Fruit fly (Drosophila melanogaster) whole organism, embryonic: ENCODE data around the gene vir-1.

Experiments
- Abd-B ChIP-seq: fragments of 200-800 bp; sonication (Bioruptor generic); optimal IDR thresholded peaks from 2 replicates; lab custom pipeline; 2018; ENCODE audit warnings: missing biosample characterization, mild to moderate bottlenecking, missing genetic modification characterization, moderate library complexity
- Ada2b ChIP-seq: fragments of 200-800 bp; sonication (Bioruptor generic); IDR thresholded peaks from 2 replicates; pipeline ENCODE4 v1.3.6; 2022; ENCODE audit warnings: missing biosample characterization, missing genetic modification characterization
- CG10543 ChIP-seq: fragments of 200-800 bp; sonication (Bioruptor generic); optimal IDR thresholded peaks from 3 replicates; lab custom pipeline; 2017; ENCODE audit warnings: missing biosample characterization, mild to moderate bottlenecking, missing genetic modification characterization, moderate library complexity
- CG10654 ChIP-seq: fragments of 200-800 bp; sonication (Bioruptor generic); optimal IDR thresholded peaks from 2 replicates; lab custom pipeline; 2016; ENCODE audit warnings: missing biosample characterization, missing genetic modification characterization
- CG10959 ChIP-seq: fragments of 200-800 bp; sonication (Bioruptor generic); IDR thresholded peaks from 2 replicates; pipeline ENCODE4 v1.3.6; 2022; ENCODE audit warnings: missing biosample characterization, missing genetic modification characterization
- CG11247 ChIP-seq: fragments of 200-800 bp; sonication (Bioruptor generic); IDR thresholded peaks from 2 replicates; pipeline ENCODE4 v1.3.6; 2022; ENCODE audit warnings: missing biosample characterization, missing genetic modification characterization
- CG14860 ChIP-seq: fragments of 200-800 bp; sonication (Bioruptor generic); IDR thresholded peaks from 3 replicates; pipeline ENCODE4 v1.3.6; 2022; ENCODE audit warnings: missing biosample characterization, missing genetic modification characterization; ENCODE audit not compliant: partially characterized antibody
- CG14965 ChIP-seq: fragments of 200-800 bp; sonication (Bioruptor generic); optimal IDR thresholded peaks from 2 replicates; lab custom pipeline; 2016; ENCODE audit warnings: missing biosample characterization, missing genetic modification characterization, borderline replicate concordance
- CG1529 ChIP-seq: fragments of 200-800 bp; sonication (Bioruptor generic); optimal IDR thresholded peaks from 3 replicates; lab custom pipeline; 2018; ENCODE audit warnings: missing biosample characterization, missing genetic modification characterization
- CG17328 ChIP-seq: fragments of 200-800 bp; sonication (Bioruptor generic); IDR thresholded peaks from 2 replicates; pipeline ENCODE4 v1.3.6; 2022; ENCODE audit warnings: missing biosample characterization, missing genetic modification characterization
- CG18764 ChIP-seq: fragments of 200-800 bp; sonication (Bioruptor generic); optimal IDR thresholded peaks from 3 replicates; lab custom pipeline; 2016; ENCODE audit warnings: missing biosample characterization, missing genetic modification characterization
- CG31388 ChIP-seq: fragments of 200-800 bp; sonication (Bioruptor generic); optimal IDR thresholded peaks from 2 replicates; lab custom pipeline; 2016; ENCODE audit warnings: missing biosample characterization, missing genetic modification characterization
- CG3407 ChIP-seq: fragments of 200-800 bp; sonication (Bioruptor generic); optimal IDR thresholded peaks from 2 replicates; lab custom pipeline; 2018; ENCODE audit warnings: missing biosample characterization, mild to moderate bottlenecking, missing genetic modification characterization
- CG34376 ChIP-seq: fragments of 200-800 bp; sonication (Bioruptor generic); optimal IDR thresholded peaks from 2 replicates; lab custom pipeline; 2018; ENCODE audit warnings: missing biosample characterization, mild to moderate bottlenecking, missing genetic modification characterization
- CG4617 ChIP-seq: fragments of 200-800 bp; sonication (Bioruptor generic); optimal IDR thresholded peaks from 3 replicates; lab custom pipeline; 2016; ENCODE audit warnings: missing biosample characterization, missing genetic modification characterization, borderline replicate concordance
- CG6654 ChIP-seq: fragments of 200-800 bp; sonication (Bioruptor generic); optimal IDR thresholded peaks from 2 replicates; lab custom pipeline; 2017; ENCODE audit warnings: missing biosample characterization, mild to moderate bottlenecking, missing genetic modification characterization
- CG9437 ChIP-seq: fragments of 200-800 bp; sonication (Bioruptor generic); optimal IDR thresholded peaks from 2 replicates; lab custom pipeline; 2018; ENCODE audit warnings: missing biosample characterization, mild to moderate bottlenecking, missing genetic modification characterization
- CG9817 ChIP-seq: fragments of 200-800 bp; sonication (Bioruptor generic); optimal IDR thresholded peaks from 2 replicates; lab custom pipeline; 2018; ENCODE audit warnings: missing biosample characterization, mild to moderate bottlenecking, missing genetic modification characterization, moderate library complexity
- CG9876 ChIP-seq: fragments of 200-800 bp; sonication (Bioruptor generic); optimal IDR thresholded peaks from 2 replicates; lab custom pipeline; 2016; ENCODE audit warnings: missing biosample characterization, missing genetic modification characterization
- CG9932 ChIP-seq: fragments of 200-800 bp; sonication (Bioruptor generic); IDR thresholded peaks from 2 replicates; pipeline ENCODE4 v1.3.6; 2022; ENCODE audit warnings: missing biosample characterization, missing genetic modification characterization
- CHES-1-like ChIP-seq: fragments of 200-800 bp; sonication (Bioruptor generic); optimal IDR thresholded peaks from 2 replicates; lab custom pipeline; 2016; ENCODE audit warnings: missing biosample characterization, missing genetic modification characterization
- D19B ChIP-seq: fragments of 200-800 bp; sonication (Bioruptor generic); optimal IDR thresholded peaks from 2 replicates; lab custom pipeline; 2017; ENCODE audit warnings: missing biosample characterization, mild to moderate bottlenecking, missing genetic modification characterization
- Dll ChIP-seq: fragments of 200-800 bp; sonication (Bioruptor generic); IDR thresholded peaks from 4 replicates; pipeline ENCODE4 v1.3.6; 2022; ENCODE audit warnings: missing biosample characterization, missing genetic modification characterization; ENCODE audit not compliant: partially characterized antibody
- Doc2 ChIP-seq: fragments of 200-800 bp; sonication (Bioruptor generic); IDR thresholded peaks from 2 replicates; pipeline ENCODE4 v1.3.6; 2022; ENCODE audit warnings: missing biosample characterization, missing genetic modification characterization
- Hmx ChIP-seq: fragments of 200-800 bp; sonication (Bioruptor generic); optimal IDR thresholded peaks from 2 replicates; lab custom pipeline; 2016; ENCODE audit warnings: missing biosample characterization, missing genetic modification characterization
- Hr51 ChIP-seq, 2 experiments: fragments of 200-800 bp; sonication (Bioruptor generic); optimal IDR thresholded peaks; 2 replicates in 1 of 2; 3 replicates in 1 of 2; lab custom pipeline; 2016 to 2018; ENCODE audit warnings: missing biosample characterization in 2 of 2, missing genetic modification characterization in 2 of 2, mild to moderate bottlenecking in 1 of 2, moderate library complexity in 1 of 2
- MESR4 ChIP-seq: fragments of 200-800 bp; sonication (Bioruptor generic); optimal IDR thresholded peaks from 2 replicates; lab custom pipeline; 2018; ENCODE audit warnings: missing biosample characterization, mild to moderate bottlenecking, missing genetic modification characterization, moderate library complexity
- MTF-1 ChIP-seq: fragments of 200-800 bp; sonication (Bioruptor generic); optimal IDR thresholded peaks from 2 replicates; lab custom pipeline; 2018; ENCODE audit warnings: missing biosample characterization, mild to moderate bottlenecking, missing genetic modification characterization, borderline replicate concordance
- NC2β ChIP-seq: fragments of 200-800 bp; sonication (Bioruptor generic); optimal IDR thresholded peaks from 2 replicates; lab custom pipeline; 2016; ENCODE audit warnings: missing biosample characterization, missing genetic modification characterization
- Rx ChIP-seq: fragments of 200-800 bp; sonication (Bioruptor generic); IDR thresholded peaks from 2 replicates; pipeline ENCODE4 v1.3.6; 2022; ENCODE audit warnings: missing biosample characterization, missing genetic modification characterization
- bcd ChIP-seq: fragments of 200-800 bp; sonication (Bioruptor generic); optimal IDR thresholded peaks from 2 replicates; lab custom pipeline; 2017; ENCODE audit warnings: missing biosample characterization, mild to moderate bottlenecking, missing genetic modification characterization
- bigmax ChIP-seq: fragments of 200-800 bp; sonication (Bioruptor generic); optimal IDR thresholded peaks from 2 replicates; lab custom pipeline; 2018; ENCODE audit warnings: missing biosample characterization, mild to moderate bottlenecking, missing genetic modification characterization
- crp ChIP-seq, 2 experiments: fragments of 200-800 bp; sonication (Bioruptor generic); optimal IDR thresholded peaks; 2 replicates in 1 of 2; 3 replicates in 1 of 2; lab custom pipeline; 2017; ENCODE audit warnings: missing biosample characterization in 2 of 2, missing genetic modification characterization in 2 of 2, mild to moderate bottlenecking in 1 of 2, moderate library complexity in 1 of 2
- cwo ChIP-seq: fragments of 200-800 bp; sonication (Bioruptor generic); optimal IDR thresholded peaks from 3 replicates; lab custom pipeline; 2017; ENCODE audit warnings: missing biosample characterization, missing genetic modification characterization, mild to moderate bottlenecking, moderate library complexity, missing genetic modification reagents
- dati ChIP-seq: fragments of 200-800 bp; sonication (Bioruptor generic); IDR thresholded peaks from 2 replicates; pipeline ENCODE4 v1.3.6; 2022; ENCODE audit warnings: missing biosample characterization, missing genetic modification characterization
- emc ChIP-seq: fragments of 200-800 bp; sonication (Bioruptor generic); optimal IDR thresholded peaks from 2 replicates; lab custom pipeline; 2016; ENCODE audit warnings: missing biosample characterization, missing genetic modification characterization
- grn ChIP-seq: fragments of 200-800 bp; sonication (Bioruptor generic); optimal IDR thresholded peaks from 3 replicates; lab custom pipeline; 2017; ENCODE audit warnings: missing biosample characterization, missing genetic modification characterization
- gsb-n ChIP-seq: fragments of 200-800 bp; sonication (Bioruptor generic); optimal IDR thresholded peaks from 3 replicates; lab custom pipeline; 2018; ENCODE audit warnings: missing biosample characterization, mild to moderate bottlenecking, missing genetic modification characterization
- her ChIP-seq: fragments of 200-800 bp; sonication (Bioruptor generic); optimal IDR thresholded peaks from 2 replicates; lab custom pipeline; 2016; ENCODE audit warnings: missing biosample characterization, missing genetic modification characterization
- knrl ChIP-seq: fragments of 200-800 bp; sonication (Bioruptor generic); IDR thresholded peaks from 3 replicates; pipeline ENCODE4 v1.3.6; 2022; ENCODE audit warnings: missing biosample characterization, missing genetic modification characterization; ENCODE audit not compliant: partially characterized antibody
- peb ChIP-seq: fragments of 200-800 bp; sonication (Bioruptor generic); IDR thresholded peaks from 2 replicates; pipeline ENCODE4 v1.3.6; 2022; ENCODE audit warnings: missing biosample characterization, missing genetic modification characterization
- sc ChIP-seq, 3 experiments: fragments of >200 bp in 2 of 3; fragments of 200-800 bp in 1 of 3; sonication (Bioruptor generic) in 1 of 3; optimal IDR thresholded peaks; 2 replicates in 2 of 3; 3 replicates in 1 of 3; lab custom pipeline; 2017; ENCODE audit warnings: mild to moderate bottlenecking in 1 of 3, missing biosample characterization in 1 of 3, missing genetic modification characterization in 1 of 3, missing genetic modification reagents in 1 of 3
- seq ChIP-seq: fragments of 200-800 bp; sonication (Bioruptor generic); IDR thresholded peaks from 2 replicates; pipeline ENCODE4 v1.3.6; 2022; ENCODE audit warnings: missing biosample characterization, missing genetic modification characterization
- shn ChIP-seq: fragments of 200-800 bp; sonication (Bioruptor generic); optimal IDR thresholded peaks from 3 replicates; lab custom pipeline; 2016; ENCODE audit warnings: missing biosample characterization, missing genetic modification characterization
- tx ChIP-seq: fragments of 200-800 bp; sonication (Bioruptor generic); optimal IDR thresholded peaks from 2 replicates; lab custom pipeline; 2016; ENCODE audit warnings: missing biosample characterization, missing genetic modification characterization
- wek ChIP-seq: fragments of 200-800 bp; sonication (Bioruptor generic); optimal IDR thresholded peaks from 3 replicates; lab custom pipeline; 2018; ENCODE audit warnings: missing biosample characterization, mild to moderate bottlenecking, missing genetic modification characterization, moderate library complexity

The vir-1 gene

DNA sequence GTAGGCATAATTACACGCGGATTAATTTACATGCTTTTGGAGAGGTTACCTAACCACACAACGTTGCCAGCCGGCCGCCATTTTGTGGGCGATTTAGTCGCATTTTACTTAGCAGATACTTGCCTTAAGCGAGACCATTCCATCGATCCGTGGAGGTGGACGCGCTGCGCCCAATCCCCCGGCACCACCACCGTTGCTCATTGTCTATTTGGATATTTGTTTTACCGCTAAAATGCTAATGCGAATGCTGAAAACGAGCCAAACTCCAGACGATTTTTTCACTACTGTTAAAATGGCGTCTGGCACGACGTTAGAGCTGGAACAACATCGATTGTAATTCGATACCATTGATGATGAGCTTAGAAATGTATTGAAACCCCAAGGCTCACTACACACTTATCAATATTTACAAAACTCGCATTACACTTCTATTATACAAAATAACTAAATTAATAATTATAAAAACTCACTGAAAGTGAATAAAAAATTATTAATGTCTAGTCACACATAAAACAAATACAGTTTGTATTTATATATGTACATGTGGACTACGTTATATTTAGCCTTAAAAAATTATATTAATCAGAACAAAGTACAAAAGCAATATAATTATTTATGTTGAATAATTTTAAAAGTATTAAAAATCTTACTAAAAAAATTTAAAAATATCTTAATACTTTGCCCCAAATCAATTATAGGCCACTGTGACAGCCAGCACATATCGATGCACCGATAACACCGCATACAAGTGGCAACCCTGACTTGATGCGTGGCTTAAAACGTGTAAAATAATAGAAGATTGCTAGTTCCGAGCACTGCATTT, 10.7 kb upstream of the vir-1 start, which contains the start of gene eRF3 (continued):
- TF ChIP-seq CG4617 (no peak), bcd (GFP tag; lab: Kevin White, UChicago) (peak; percentile 63), peb (no peak), CG9817 (tag; lab: Kevin White, UChicago) (peak; percentile 81), CG31388 (GFP tag; lab: Kevin White, UChicago) (peak; percentile 18), Abd-B (peak; percentile 81), CG6654 (GFP tag; lab: Kevin White, UChicago) (no peak), knrl (GFP tag; lab: Robert Waterston, UW) (peak; percentile 68), Hr51 (GFP tag; optimal IDR thresholded peaks at IDR 0.05; lab: Kevin White, UChicago) (peak in 1 of 2 experiments; percentile 88), wek (GFP tag; lab: Kevin White, UChicago) (peak; percentile 31)

- no peak for TF ChIP-seq CG10543 (GFP tag; lab: Kevin White, UChicago)
- no peak for TF ChIP-seq MTF-1 (GFP tag; lab: Kevin White, UChicago)
- no peak for TF ChIP-seq crp (GFP tag; optimal IDR thresholded peaks at IDR 0.05; lab: Kevin White, UChicago)
- no peak for TF ChIP-seq CG9437 (GFP tag; lab: Kevin White, UChicago)
- TF ChIP-seq CG14860 (GFP tag; lab: Robert Waterston, UW), result no peak
- TF ChIP-seq D19B (GFP tag; lab: Kevin White, UChicago), result no peak
- TF ChIP-seq cwo (GFP tag; lab: Kevin White, UChicago), result no peak
- no peak for TF ChIP-seq CG1529 (GFP tag; lab: Kevin White, UChicago)
- no peak for TF ChIP-seq CHES-1-like (GFP tag; lab: Kevin White, UChicago)
- TF ChIP-seq bigmax, result no peak
- TF ChIP-seq CG3407 (GFP tag; lab: Kevin White, UChicago), result no peak
- TF ChIP-seq emc, result no peak
- TF ChIP-seq CG34376 (GFP tag; lab: Kevin White, UChicago), result no peak
- TF ChIP-seq CG17328 (GFP tag; lab: Robert Waterston, UW), result no peak
- no peak for TF ChIP-seq Hmx
- TF ChIP-seq CG14965, result no peak
- TF ChIP-seq Ada2b (GFP tag; lab: Robert Waterston, UW), result no peak
Measured at dm6 chr2L:12430792-12431191, 7.6 kb upstream of the vir-1 start, which contains the start of gene CG5435. Gene CG5435 (minus strand): TSS chr2L:12430892.

- TF ChIP-seq NC2β (GFP tag; lab: Kevin White, UChicago) (no peak), grn (GFP tag; lab: Kevin White, UChicago) (no peak), CG9932 (GFP tag; lab: Robert Waterston, UW) (peak; percentile 75), CG18764 (GFP tag; lab: Kevin White, UChicago) (peak; percentile 37), tx (GFP tag; lab: Kevin White, UChicago) (no peak), Rx (GFP tag; lab: Robert Waterston, UW) (no peak), seq (GFP tag; lab: Robert Waterston, UW) (no peak), CG10543 (GFP tag; lab: Kevin White, UChicago) (peak; percentile 69), CG9876 (GFP tag; lab: Kevin White, UChicago) (no peak), MESR4 (GFP tag; lab: Kevin White, UChicago) (peak; percentile 95), CG10654 (peak; percentile 66), shn (GFP tag; lab: Kevin White, UChicago) (no peak), CG10959 (GFP tag; lab: Robert Waterston, UW) (no peak), gsb-n (tag; lab: Kevin White, UChicago) (peak; percentile 81), sc (optimal IDR thresholded peaks at IDR 0.05; lab: Kevin White, UChicago) (no peak), sc (GFP tag; optimal IDR thresholded peaks at IDR 0.05; lab: Kevin White, UChicago) (peak; percentile 52), Dll (GFP tag; lab: Robert Waterston, UW) (peak; percentile 45; the same call in 1 of the 4 replicates), her (GFP tag; lab: Kevin White, UChicago) (no peak), dati (GFP tag; lab: Robert Waterston, UW) (no peak), Doc2 (GFP tag; lab: Robert Waterston, UW) (no peak), CG11247 (GFP tag; lab: Robert Waterston, UW) (no peak)
Measured at dm6 chr2L:12427487-12428101, 4.4 kb upstream of the vir-1 start, which contains the start of the genes CG5446 and Trm1. Gene CG5446 (minus strand): TSS chr2L:12427709. Gene Trm1 (plus strand): TSS chr2L:12428028.
